Fruit fly (Drosophila melanogaster): ENCODE data around the gene CG7443.

CG7443 gene

dm6 chr3R:8324016-8324415 is at the start of gene CG7443:
Gene CG7443, plus strand, starts transcription at chr3R:8324316.
- no peak for TF ChIP-seq Mnt (GFP tag; optimal IDR thresholded peaks at IDR 0.05)
- no peak for TF ChIP-seq CG7045 (GFP tag; optimal IDR thresholded peaks at IDR 0.05)
- TF ChIP-seq Clk (GFP tag; optimal IDR thresholded peaks at IDR 0.05), result no peak
- no peak for TF ChIP-seq CG5204 (GFP tag; optimal IDR thresholded peaks at IDR 0.05)
- TF ChIP-seq CG11617 (GFP tag; optimal IDR thresholded peaks at IDR 0.05), result no peak

DNA sequence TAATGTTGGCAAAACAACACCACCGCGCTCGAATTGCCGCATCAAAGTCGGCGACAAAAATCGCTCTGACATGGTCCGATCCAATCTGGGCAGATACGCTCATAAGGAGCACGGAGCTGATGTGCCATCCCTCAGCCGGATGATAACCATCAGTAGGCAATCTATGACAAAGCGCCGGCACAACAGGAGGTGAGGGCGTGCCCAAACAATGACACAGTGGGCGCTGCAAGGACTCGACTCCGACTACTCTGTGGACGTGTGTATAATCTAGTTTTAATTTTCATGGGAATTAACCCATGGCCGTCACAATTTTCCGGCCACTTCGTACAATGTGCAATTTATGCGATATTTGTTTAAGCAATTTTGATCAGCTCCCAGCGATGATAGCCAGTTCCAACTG is 49.1 kb upstream of the CG7443 start:
- TF ChIP-seq tj (GFP tag; optimal IDR thresholded peaks at IDR 0.05) (no peak), bab1 (GFP tag; optimal IDR thresholded peaks at IDR 0.05) (no peak), pad (GFP tag; optimal IDR thresholded peaks at IDR 0.05) (no peak), cnc (optimal IDR thresholded peaks at IDR 0.05) (no peak), Clk (GFP tag; optimal IDR thresholded peaks at IDR 0.05) (no peak), CG5204 (GFP tag; optimal IDR thresholded peaks at IDR 0.05) (no peak), toe (GFP tag; optimal IDR thresholded peaks at IDR 0.05) (no peak), CG7045 (GFP tag; optimal IDR thresholded peaks at IDR 0.05) (no peak)

- TF ChIP-seq Clk (GFP tag; optimal IDR thresholded peaks at IDR 0.05) (no peak), CG33017 (tag; optimal IDR thresholded peaks at IDR 0.05) (no peak), kay (GFP tag; ENCODE audit: borderline replicate concordance) (no peak), pad (GFP tag; optimal IDR thresholded peaks at IDR 0.05) (no peak), Crg-1 (GFP tag; optimal IDR thresholded peaks at IDR 0.05) (no peak), CG7045 (GFP tag; optimal IDR thresholded peaks at IDR 0.05) (no peak), Hr96 (GFP tag; optimal IDR thresholded peaks at IDR 0.05) (no peak)
These were observed 46.4 kb upstream of the CG7443 start, which contains the start of gene ato for dm6 chr3R:8277494-8278293. Gene ato, plus strand, starts transcription at chr3R:8278052.

- TF ChIP-seq toe (GFP tag; optimal IDR thresholded peaks at IDR 0.05), result no peak
- no peak for TF ChIP-seq tj (GFP tag; optimal IDR thresholded peaks at IDR 0.05)
- no peak for TF ChIP-seq Clk (GFP tag; optimal IDR thresholded peaks at IDR 0.05)
- no peak for TF ChIP-seq CG33017 (tag; optimal IDR thresholded peaks at IDR 0.05)
- no peak for TF ChIP-seq CG7101 (tag; optimal IDR thresholded peaks at IDR 0.05)
- TF ChIP-seq CG5204 (GFP tag; optimal IDR thresholded peaks at IDR 0.05), result no peak
- no peak for TF ChIP-seq Crg-1 (GFP tag; optimal IDR thresholded peaks at IDR 0.05)
- no peak for TF ChIP-seq CG7045 (GFP tag; optimal IDR thresholded peaks at IDR 0.05)
- TF ChIP-seq CG11617 (GFP tag; optimal IDR thresholded peaks at IDR 0.05), result no peak
- TF ChIP-seq Hr96 (GFP tag; optimal IDR thresholded peaks at IDR 0.05), result no peak
- no peak for TF ChIP-seq cic (GFP tag; optimal IDR thresholded peaks at IDR 0.05)
- TF ChIP-seq ovo (GFP tag; optimal IDR thresholded peaks at IDR 0.05), result no peak
- no peak for TF ChIP-seq cnc (optimal IDR thresholded peaks at IDR 0.05)
- no peak for TF ChIP-seq Mnt (GFP tag; optimal IDR thresholded peaks at IDR 0.05)
- no peak for TF ChIP-seq CG12768 (GFP tag; optimal IDR thresholded peaks at IDR 0.05)
- TF ChIP-seq CG14711 (tag; optimal IDR thresholded peaks at IDR 0.05), result no peak
- TF ChIP-seq kay (GFP tag; ENCODE audit: borderline replicate concordance), result no peak
- no peak for TF ChIP-seq pad (GFP tag; optimal IDR thresholded peaks at IDR 0.05)
- no peak for TF ChIP-seq bab1 (GFP tag; optimal IDR thresholded peaks at IDR 0.05)
- TF ChIP-seq CG1620 (GFP tag; optimal IDR thresholded peaks at IDR 0.05), result no peak
These were observed 44.1 kb upstream of the CG7443 start for dm6 chr3R:8279970-8280369.

DNA sequence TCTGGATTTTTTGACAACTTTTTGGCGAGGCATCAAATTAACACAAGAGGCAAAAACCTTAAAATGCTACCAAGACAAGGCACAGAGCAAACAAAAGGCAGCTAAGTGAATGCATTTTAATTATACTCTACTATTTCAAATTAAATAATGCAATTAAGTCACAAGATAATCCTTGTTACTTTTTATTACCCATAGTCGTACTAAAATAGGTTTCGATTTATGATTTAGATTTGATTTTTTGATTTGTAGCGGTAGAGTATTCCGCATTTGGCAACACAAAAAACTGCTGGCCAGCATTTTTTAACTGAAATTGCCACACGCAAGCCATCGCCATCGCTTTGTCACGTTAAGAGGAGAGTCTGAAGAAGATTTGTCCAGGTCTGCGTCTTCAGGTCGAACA is 41.4 kb upstream of the CG7443 start:
- TF ChIP-seq CG11617 (GFP tag; optimal IDR thresholded peaks at IDR 0.05) (no peak), tj (GFP tag; optimal IDR thresholded peaks at IDR 0.05) (no peak), CG1620 (GFP tag; optimal IDR thresholded peaks at IDR 0.05) (no peak), pad (GFP tag; optimal IDR thresholded peaks at IDR 0.05) (no peak), CG7101 (tag; optimal IDR thresholded peaks at IDR 0.05) (no peak), CG14711 (tag; optimal IDR thresholded peaks at IDR 0.05) (no peak), Hr96 (GFP tag; optimal IDR thresholded peaks at IDR 0.05) (no peak), toe (GFP tag; optimal IDR thresholded peaks at IDR 0.05) (no peak), CG7045 (GFP tag; optimal IDR thresholded peaks at IDR 0.05) (no peak), ovo (GFP tag; optimal IDR thresholded peaks at IDR 0.05) (no peak), CG12768 (GFP tag; optimal IDR thresholded peaks at IDR 0.05) (no peak), kay (GFP tag; ENCODE audit: borderline replicate concordance) (no peak), CG5204 (GFP tag; optimal IDR thresholded peaks at IDR 0.05) (no peak), CG33017 (tag; optimal IDR thresholded peaks at IDR 0.05) (no peak)

DNA sequence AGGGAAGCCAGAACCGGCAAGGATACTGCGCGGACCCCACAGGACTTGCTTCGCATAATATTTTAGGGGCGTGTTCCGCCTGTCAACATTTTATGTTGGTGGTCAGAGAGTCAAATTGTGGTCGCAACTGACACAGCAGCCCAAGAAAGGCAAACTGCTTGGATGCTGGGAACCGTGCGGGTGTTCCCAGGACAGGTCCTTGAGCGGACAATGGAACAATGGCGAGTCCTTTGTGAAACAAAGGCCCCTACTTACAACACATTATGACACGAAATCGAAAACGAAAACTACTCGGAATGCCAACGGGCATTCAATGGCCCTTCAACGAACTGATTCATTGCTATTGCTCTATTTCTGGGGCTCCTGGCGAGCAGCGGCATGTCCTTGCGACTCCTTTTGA is 39.9 kb upstream of the CG7443 start:
- TF ChIP-seq cic (GFP tag; optimal IDR thresholded peaks at IDR 0.05) (no peak), CG33017 (tag; optimal IDR thresholded peaks at IDR 0.05) (no peak), Crg-1 (GFP tag; optimal IDR thresholded peaks at IDR 0.05) (no peak), CG11617 (GFP tag; optimal IDR thresholded peaks at IDR 0.05) (no peak), CG7101 (tag; optimal IDR thresholded peaks at IDR 0.05) (no peak), kay (GFP tag; ENCODE audit: borderline replicate concordance) (no peak), tj (GFP tag; optimal IDR thresholded peaks at IDR 0.05) (no peak), toe (GFP tag; optimal IDR thresholded peaks at IDR 0.05) (no peak), bab1 (GFP tag; optimal IDR thresholded peaks at IDR 0.05) (no peak), CG14711 (tag; optimal IDR thresholded peaks at IDR 0.05) (no peak), CG5204 (GFP tag; optimal IDR thresholded peaks at IDR 0.05) (no peak), Clk (GFP tag; optimal IDR thresholded peaks at IDR 0.05) (no peak), pad (GFP tag; optimal IDR thresholded peaks at IDR 0.05) (no peak), CG1620 (GFP tag; optimal IDR thresholded peaks at IDR 0.05) (no peak), ovo (GFP tag; optimal IDR thresholded peaks at IDR 0.05) (no peak), CG7045 (GFP tag; optimal IDR thresholded peaks at IDR 0.05) (no peak), Hr96 (GFP tag; optimal IDR thresholded peaks at IDR 0.05) (no peak), CG12768 (GFP tag; optimal IDR thresholded peaks at IDR 0.05) (no peak)

Data from whole organism, adult.